Worm (Caenorhabditis elegans) whole organism, L1 larva: ENCODE results near the gene H12I19.115.

Source experiments
- C34B4.2 ChIP-seq: sonication (generic microtip); optimal IDR thresholded peaks from 2 replicates; lab custom pipeline; 2017; ENCODE audit warnings: mild to moderate bottlenecking, missing genetic modification characterization, missing compliant biosample characterization
- Y116A8C.19 ChIP-seq: sonication (generic microtip); optimal IDR thresholded peaks from 2 replicates; lab custom pipeline; 2016; ENCODE audit warnings: missing compliant biosample characterization, missing genetic modification characterization, borderline replicate concordance
- aha-1 ChIP-seq: fragments of 150-350 bp; optimal IDR thresholded peaks from 2 replicates; lab custom pipeline; 2014; ENCODE audit warnings: missing biosample characterization, missing genetic modification characterization
- alr-1 ChIP-seq: fragments of 200-800 bp; sonication (Bioruptor generic); optimal IDR thresholded peaks from 2 replicates; lab custom pipeline; 2018; ENCODE audit warnings: borderline replicate concordance, mild to moderate bottlenecking, missing genetic modification characterization, missing compliant biosample characterization
- aly-2 ChIP-seq: fragments of 150-350 bp; optimal IDR thresholded peaks from 2 replicates; lab custom pipeline; 2014; ENCODE audit warnings: missing biosample characterization, missing genetic modification characterization
- ama-1 ChIP-seq: fragments of 150-350 bp; optimal IDR thresholded peaks from 2 replicates; lab custom pipeline; 2014
- blmp-1 ChIP-seq: fragments of 150-350 bp; optimal IDR thresholded peaks from 2 replicates; lab custom pipeline; 2014; ENCODE audit warnings: missing biosample characterization, missing genetic modification characterization
- ceh-63 ChIP-seq: fragments of 200-800 bp; sonication (Bioruptor generic); optimal IDR thresholded peaks from 2 replicates; lab custom pipeline; 2018; ENCODE audit warnings: mild to moderate bottlenecking, missing genetic modification characterization, missing compliant biosample characterization
- ceh-82 ChIP-seq, 3 experiments: fragments of 150-350 bp in 1 of 3; sonication (generic microtip) in 2 of 3; optimal IDR thresholded peaks; 2 replicates each; lab custom pipeline; 2014 to 2017; ENCODE audit warnings: missing biosample characterization in 3 of 3, missing genetic modification characterization in 3 of 3
- ceh-88 ChIP-seq: fragments of 200-800 bp; sonication (Bioruptor generic); IDR thresholded peaks from 2 replicates; pipeline ENCODE4 v1.3.6; 2022; ENCODE audit warnings: missing genetic modification characterization, missing compliant biosample characterization
- ceh-90 ChIP-seq: sonication (generic microtip); optimal IDR thresholded peaks from 2 replicates; lab custom pipeline; 2016; ENCODE audit warnings: missing genetic modification characterization, missing compliant biosample characterization
- dpl-1 ChIP-seq, 3 experiments: fragments of 150-350 bp in 2 of 3; sonication (generic microtip) in 1 of 3; optimal IDR thresholded peaks; 2 replicates each; lab custom pipeline; 2014 to 2017; ENCODE audit warnings: missing biosample characterization in 3 of 3, missing genetic modification characterization in 3 of 3, missing genetic modification reagents in 3 of 3
- efl-1 ChIP-seq, 4 experiments: fragments of 150-350 bp; optimal IDR thresholded peaks in 3 of 4; peaks in 1 of 4; 1 replicate in 1 of 4; 2 replicates in 3 of 4; lab custom pipeline; 2014; ENCODE audit warnings: missing biosample characterization in 2 of 4, missing genetic modification characterization in 2 of 4, missing genetic modification reagents in 2 of 4
- egl-13 ChIP-seq: sonication (generic microtip); optimal IDR thresholded peaks from 2 replicates; lab custom pipeline; 2016; ENCODE audit warnings: missing genotype, missing genetic modification reagents, missing genetic modification characterization, missing compliant biosample characterization
- egl-27 ChIP-seq, 2 experiments: fragments of 150-350 bp in 1 of 2; sonication (generic microtip); optimal IDR thresholded peaks; 3 replicates each; lab custom pipeline; 2017 to 2018; ENCODE audit warnings: missing biosample characterization in 2 of 2, missing genetic modification characterization in 2 of 2, missing genetic modification reagents in 2 of 2
- elt-2 ChIP-seq: sonication (generic microtip); optimal IDR thresholded peaks from 2 replicates; lab custom pipeline; 2016; ENCODE audit warnings: missing genetic modification characterization, mild to moderate bottlenecking, inconsistent platforms, missing compliant biosample characterization, missing genetic modification reagents
- fkh-10 ChIP-seq: sonication (generic microtip); optimal IDR thresholded peaks from 2 replicates; lab custom pipeline; 2017; ENCODE audit warnings: missing biosample characterization, missing genetic modification reagents, missing genetic modification characterization
- fkh-8 ChIP-seq: sonication (generic microtip); optimal IDR thresholded peaks from 2 replicates; lab custom pipeline; 2016; ENCODE audit warnings: mild to moderate bottlenecking, missing genetic modification characterization, missing compliant biosample characterization
- irx-1 ChIP-seq: sonication (generic microtip); optimal IDR thresholded peaks from 2 replicates; lab custom pipeline; 2016; ENCODE audit warnings: missing genetic modification characterization, missing compliant biosample characterization
- lin-39 ChIP-seq: fragments of 150-350 bp; optimal IDR thresholded peaks from 2 replicates; lab custom pipeline; 2014; ENCODE audit warnings: missing biosample characterization, missing genetic modification reagents, missing genetic modification characterization
- lsy-2 ChIP-seq, 2 experiments: fragments of 150-350 bp; optimal IDR thresholded peaks; 2 replicates each; lab custom pipeline; 2014; ENCODE audit warnings: missing biosample characterization in 2 of 2, missing genetic modification characterization in 2 of 2
- mdl-1 ChIP-seq, 2 experiments: fragments of 150-350 bp; optimal IDR thresholded peaks; 2 replicates each; lab custom pipeline; 2014 to 2017; ENCODE audit warnings: missing biosample characterization in 2 of 2, missing genetic modification characterization in 2 of 2, inconsistent platforms in 1 of 2
- mep-1 ChIP-seq: fragments of 150-350 bp; optimal IDR thresholded peaks from 2 replicates; lab custom pipeline; 2014; ENCODE audit warnings: missing biosample characterization, missing genetic modification characterization
- nhr-12 ChIP-seq: sonication (generic microtip); optimal IDR thresholded peaks from 2 replicates; lab custom pipeline; 2017; ENCODE audit warnings: missing biosample characterization, missing genetic modification characterization
- nhr-20 ChIP-seq: sonication (generic microtip); optimal IDR thresholded peaks from 2 replicates; lab custom pipeline; 2016; ENCODE audit warnings: mild to moderate bottlenecking, missing genetic modification characterization, missing compliant biosample characterization
- nhr-237 ChIP-seq: fragments of 150-350 bp; optimal IDR thresholded peaks from 2 replicates; lab custom pipeline; 2014; ENCODE audit warnings: missing biosample characterization, missing genetic modification characterization
- nhr-28 ChIP-seq: fragments of 150-350 bp; optimal IDR thresholded peaks from 2 replicates; lab custom pipeline; 2014; ENCODE audit warnings: missing biosample characterization, missing genetic modification characterization
- nhr-47 ChIP-seq: sonication (generic microtip); optimal IDR thresholded peaks from 2 replicates; lab custom pipeline; 2016; ENCODE audit warnings: mild to moderate bottlenecking, missing genetic modification characterization, moderate library complexity, missing compliant biosample characterization
- nhr-71 ChIP-seq: sonication (generic microtip); optimal IDR thresholded peaks from 2 replicates; lab custom pipeline; 2016; ENCODE audit warnings: mild to moderate bottlenecking, missing genetic modification characterization, moderate library complexity, missing compliant biosample characterization
- nhr-84 ChIP-seq: sonication (generic microtip); optimal IDR thresholded peaks from 2 replicates; lab custom pipeline; 2017; ENCODE audit warnings: missing biosample characterization, missing genetic modification characterization
- nhr-90 ChIP-seq: sonication (generic microtip); optimal IDR thresholded peaks from 2 replicates; lab custom pipeline; 2016; ENCODE audit warnings: mild to moderate bottlenecking, missing genetic modification characterization, missing compliant biosample characterization; ENCODE audit not compliant: poor library complexity
- pax-3 ChIP-seq: fragments of 200-800 bp; sonication (Bioruptor generic); optimal IDR thresholded peaks from 2 replicates; lab custom pipeline; 2018; ENCODE audit warnings: mild to moderate bottlenecking, missing genetic modification characterization, moderate library complexity, missing compliant biosample characterization
- pqm-1 ChIP-seq: sonication (generic microtip); optimal IDR thresholded peaks from 3 replicates; lab custom pipeline; 2017; ENCODE audit warnings: missing biosample characterization, missing genetic modification characterization
- skn-1 ChIP-seq: fragments of 150-350 bp; optimal IDR thresholded peaks from 2 replicates; lab custom pipeline; 2014; ENCODE audit warnings: missing biosample characterization, missing genetic modification characterization
- snpc-4 ChIP-seq: fragments of 150-350 bp; optimal IDR thresholded peaks from 2 replicates; lab custom pipeline; 2014; ENCODE audit warnings: missing biosample characterization, missing genetic modification characterization
- snu-23 ChIP-seq: sonication (generic microtip); optimal IDR thresholded peaks from 2 replicates; lab custom pipeline; 2016; ENCODE audit warnings: missing genetic modification characterization, missing compliant biosample characterization
- sup-37 ChIP-seq: fragments of 200-800 bp; sonication (Bioruptor generic); optimal IDR thresholded peaks from 2 replicates; lab custom pipeline; 2018; ENCODE audit warnings: mild to moderate bottlenecking, missing genetic modification characterization, missing compliant biosample characterization
- swsn-7 ChIP-seq: sonication (generic microtip); optimal IDR thresholded peaks from 2 replicates; lab custom pipeline; 2016; ENCODE audit warnings: missing genetic modification characterization, missing compliant biosample characterization
- unc-86 ChIP-seq: sonication (generic microtip); optimal IDR thresholded peaks from 2 replicates; lab custom pipeline; 2016; ENCODE audit warnings: missing genetic modification characterization, missing compliant biosample characterization
- unc-98 ChIP-seq: fragments of 200-800 bp; sonication (Bioruptor generic); IDR thresholded peaks from 2 replicates; pipeline ENCODE4 v1.3.6; 2022; ENCODE audit warnings: missing genetic modification characterization, missing compliant biosample characterization
- xbp-1 ChIP-seq: sonication (generic microtip); optimal IDR thresholded peaks from 2 replicates; lab custom pipeline; 2016; ENCODE audit warnings: missing genetic modification characterization, missing compliant biosample characterization

Gene H12I19.115

ce11 chrIV:14115045-14115444 lies 12.6 kb downstream of the H12I19.115 start:
- TF ChIP-seq nhr-20 (tag; lab: Kevin White, UChicago) (no peak), nhr-28 (tag; lab: Kevin White, UChicago) (no peak), pax-3 (no peak), snpc-4 (tag; lab: Kevin White, UChicago) (no peak), fkh-10 (no peak), nhr-12 (tag; lab: Kevin White, UChicago) (no peak), sup-37 (GFP tag; lab: Kevin White, UChicago) (no peak), aha-1 (tag; lab: Kevin White, UChicago) (no peak), egl-27 (tag; optimal IDR thresholded peaks at IDR 0.05; lab: Kevin White, UChicago) (no peak), unc-98 (GFP tag; lab: Robert Waterston, UW) (no peak)

ce11 chrIV:14114357-14114756 lies 13.3 kb downstream of the H12I19.115 start:
- TF ChIP-seq fkh-8, result no peak
- no peak for TF ChIP-seq lsy-2 (tag; optimal IDR thresholded peaks at IDR 0.05; lab: Kevin White, UChicago)
- TF ChIP-seq C34B4.2 (tag; lab: Kevin White, UChicago), result no peak
- no peak for TF ChIP-seq efl-1 (optimal IDR thresholded peaks at IDR 0.05; lab: Kevin White, UChicago)
- TF ChIP-seq efl-1 (GFP tag; optimal IDR thresholded peaks at IDR 0.05 in 1 of 2; lab: Kevin White, UChicago), result no peak
- TF ChIP-seq xbp-1 (tag; lab: Kevin White, UChicago), result no peak
- no peak for TF ChIP-seq egl-27 (tag; optimal IDR thresholded peaks at IDR 0.05; lab: Kevin White, UChicago)
- TF ChIP-seq mdl-1 (tag; optimal IDR thresholded peaks at IDR 0.05; lab: Kevin White, UChicago), result no peak
- TF ChIP-seq pqm-1 (tag; lab: Kevin White, UChicago), result no peak
- no peak for TF ChIP-seq alr-1 (tag; lab: Kevin White, UChicago)
- TF ChIP-seq nhr-71, result no peak
- no peak for TF ChIP-seq egl-13 (tag; lab: Kevin White, UChicago)
- TF ChIP-seq fkh-10, result no peak
- no peak for TF ChIP-seq elt-2 (tag; lab: Kevin White, UChicago)
- TF ChIP-seq ceh-88 (GFP tag; lab: Robert Waterston, UW), result no peak
- TF ChIP-seq blmp-1, result no peak
- no peak for TF ChIP-seq snu-23
- no peak for TF ChIP-seq unc-86 (tag; lab: Kevin White, UChicago)
- no peak for TF ChIP-seq sup-37 (GFP tag; lab: Kevin White, UChicago)
- no peak for TF ChIP-seq skn-1 (tag; lab: Kevin White, UChicago)
- TF ChIP-seq ama-1 (lab: Kevin White, UChicago), result no peak
- TF ChIP-seq, all 84 proteins: peak for 0

- TF ChIP-seq lin-39 (tag; lab: Kevin White, UChicago), result no peak
- peak in 1 of 3 experiments; percentile 33 for TF ChIP-seq dpl-1 (GFP tag; optimal IDR thresholded peaks at IDR 0.05; lab: Kevin White, UChicago)
- peak; percentile 10 to 69 for TF ChIP-seq efl-1 (optimal IDR thresholded peaks at IDR 0.05; lab: Kevin White, UChicago)
- peak in 1 of 2 experiments; percentile 55 for TF ChIP-seq efl-1 (GFP tag; optimal IDR thresholded peaks at IDR 0.05 in 1 of 2; lab: Kevin White, UChicago)
- TF ChIP-seq, all 84 proteins: peak for 2
These were observed 14.0 kb downstream of the H12I19.115 start for ce11 chrIV:14113621-14114020.

- TF ChIP-seq mep-1 (tag; lab: Kevin White, UChicago) (no peak), lin-39 (tag; lab: Kevin White, UChicago) (no peak), aha-1 (tag; lab: Kevin White, UChicago) (no peak), unc-98 (GFP tag; lab: Robert Waterston, UW) (no peak), Y116A8C.19 (tag; lab: Kevin White, UChicago) (no peak), nhr-237 (tag; lab: Kevin White, UChicago) (no peak), aly-2 (no peak), ceh-63 (GFP tag; lab: Kevin White, UChicago) (no peak), fkh-8 (no peak), nhr-47 (tag; lab: Kevin White, UChicago) (no peak), ama-1 (lab: Kevin White, UChicago) (no peak), ceh-90 (tag; lab: Kevin White, UChicago) (no peak), nhr-20 (tag; lab: Kevin White, UChicago) (no peak), irx-1 (tag; lab: Kevin White, UChicago) (no peak), nhr-84 (tag; lab: Kevin White, UChicago) (no peak), nhr-90 (tag; lab: Kevin White, UChicago) (no peak), lsy-2 (tag; optimal IDR thresholded peaks at IDR 0.05; lab: Kevin White, UChicago) (no peak), ceh-82 (tag; optimal IDR thresholded peaks at IDR 0.05; lab: Kevin White, UChicago) (no peak), swsn-7 (no peak)
These were observed 20.0 kb downstream of the H12I19.115 start for ce11 chrIV:14107647-14108046.
